Worm (Caenorhabditis elegans): ENCODE measurements around the gene sec-3.
A peak's percentile ranks its signal among the peaks of the same experiment; 100 is the strongest.

sec-3 gene

ce11 chrX:3115134-3116032, 15.7 kb upstream of the sec-3 start (continued):
- TF ChIP-seq jun-1 (tag; optimal IDR thresholded peaks at IDR 0.05), result no peak
- no peak for TF ChIP-seq daf-8 (GFP tag; IDR thresholded peaks at IDR 0.05)
- no peak for TF ChIP-seq tag-97 (GFP tag; IDR thresholded peaks at IDR 0.05)
- no peak for TF ChIP-seq Y48G9A.11 (GFP tag; IDR thresholded peaks at IDR 0.05)
- TF ChIP-seq Y105C5A.15 (GFP tag; IDR thresholded peaks at IDR 0.05), result no peak
- no peak for TF ChIP-seq lin-38 (GFP tag; IDR thresholded peaks at IDR 0.05)
- TF ChIP-seq arid-1 (GFP tag; conservative IDR thresholded peaks at IDR 0.05), result no peak

- TF ChIP-seq F49E8.2 (tag; optimal IDR thresholded peaks at IDR 0.05; ENCODE audit: borderline replicate concordance) (no peak), aha-1 (tag) (peak; percentile 93), T26A8.4 (GFP tag; IDR thresholded peaks at IDR 0.05) (peak; percentile 73; the same call in 1 of the 2 replicates), vab-7 (GFP tag; IDR thresholded peaks at IDR 0.05) (0 out of 2 replicates have a peak, but pooled peaks have one; percentile 6), aly-2 (tag; optimal IDR thresholded peaks at IDR 0.05) (no peak), mep-1 (tag; optimal IDR thresholded peaks at IDR 0.05) (peak; percentile 43), Y105C5A.15 (GFP tag; IDR thresholded peaks at IDR 0.05) (0 out of 2 replicates have a peak, but pooled peaks have one; percentile 17), lim-7 (GFP tag; IDR thresholded peaks at IDR 0.05) (peak; percentile 49; the same call in 1 of the 2 replicates), zip-2 (tag; optimal IDR thresholded peaks at IDR 0.05) (peak; percentile 6), pha-4 (GFP tag; IDR thresholded peaks at IDR 0.05) (0 out of 2 replicates have a peak, but pooled peaks have one; percentile 15), pha-4 (tag; optimal IDR thresholded peaks at IDR 0.05) (no peak), lsy-2 (tag; optimal IDR thresholded peaks at IDR 0.05) (peak in 1 of 2 experiments; percentile 29), saeg-2 (GFP tag; IDR thresholded peaks at IDR 0.05) (0 out of 2 replicates have a peak, but pooled peaks have one; percentile 24), nhr-25 (tag; optimal IDR thresholded peaks at IDR 0.05; ENCODE audit: borderline replicate concordance, insufficient read depth) (peak; percentile 60), ztf-7 (tag; optimal IDR thresholded peaks at IDR 0.05) (peak; percentile 52), zfp-3 (GFP tag; conservative IDR thresholded peaks at IDR 0.05) (peak; percentile 81; the same call in 1 of the 2 replicates), daf-16 (GFP tag; optimal IDR thresholded peaks at IDR 0.05) (no peak), daf-16 (tag; optimal IDR thresholded peaks at IDR 0.05) (peak; percentile 26), zip-11 (GFP tag; IDR thresholded peaks at IDR 0.05) (no peak), pqm-1 (tag; optimal IDR thresholded peaks at IDR 0.05) (peak; percentile 7), D1046.2 (GFP tag; IDR thresholded peaks at IDR 0.05) (0 out of 2 replicates have a peak, but pooled peaks have one; percentile 46), mdt-29 (GFP tag; IDR thresholded peaks at IDR 0.05) (peak; percentile 74), mes-2 (tag; optimal IDR thresholded peaks at IDR 0.05; ENCODE audit: poor library complexity, severe bottlenecking) (peak; percentile 46), egl-43 (GFP tag; IDR thresholded peaks at IDR 0.05) (peak; percentile 45; the same call in 1 of the 2 replicates), snpc-1.2 (GFP tag; IDR thresholded peaks at IDR 0.05) (0 out of 2 replicates have a peak, but pooled peaks have one; percentile 22), dmd-6 (GFP tag; IDR thresholded peaks at IDR 0.05) (0 out of 2 replicates have a peak, but pooled peaks have one; percentile 6), nhr-6 (tag; optimal IDR thresholded peaks at IDR 0.05) (peak; percentile 41), nhr-77 (tag; optimal IDR thresholded peaks at IDR 0.05) (no peak), spr-3 (GFP tag; optimal IDR thresholded peaks at IDR 0.05) (no peak), arid-1 (GFP tag; conservative IDR thresholded peaks at IDR 0.05) (no peak)
These were observed 14.9 kb upstream of the sec-3 start, which contains the start of gene gpd-2 for ce11 chrX:3114306-3115133. Gene gpd-2, minus strand, starts transcription at chrX:3114689.

Measured in whole organism, L4 larva.